Fruit fly (Drosophila melanogaster) whole organism, embryonic: ENCODE results near the gene CG7991.

Experiments
- Adf1 ChIP-seq: fragments of 200-800 bp; sonication (Bioruptor generic); IDR thresholded peaks from 2 replicates; pipeline ENCODE4 v1.3.6; 2022; ENCODE audit warnings: missing biosample characterization, missing genetic modification characterization
- Asciz ChIP-seq: fragments of 200-800 bp; sonication (Bioruptor generic); optimal IDR thresholded peaks from 2 replicates; lab custom pipeline; 2017; ENCODE audit warnings: missing biosample characterization, mild to moderate bottlenecking, missing genetic modification characterization, missing genetic modification reagents
- Atf6 ChIP-seq: fragments of 200-800 bp; sonication (Bioruptor generic); IDR thresholded peaks from 2 replicates; pipeline ENCODE4 v1.3.6; 2022; ENCODE audit warnings: missing biosample characterization, missing genetic modification characterization
- Bgb ChIP-seq: fragments of 200-800 bp; sonication (Bioruptor generic); IDR thresholded peaks from 2 replicates; pipeline ENCODE4 v1.3.6; 2022; ENCODE audit warnings: missing biosample characterization, missing genetic modification characterization; ENCODE audit not compliant: partially characterized antibody
- CG10209 ChIP-seq: fragments of 200-800 bp; sonication (Bioruptor generic); optimal IDR thresholded peaks from 3 replicates; lab custom pipeline; 2017; ENCODE audit warnings: missing biosample characterization, mild to moderate bottlenecking, missing genetic modification characterization, missing genetic modification reagents
- CG12769 ChIP-seq: fragments of 200-800 bp; sonication (Bioruptor generic); optimal IDR thresholded peaks from 2 replicates; lab custom pipeline; 2019; ENCODE audit warnings: missing biosample characterization, mild to moderate bottlenecking, missing genetic modification characterization, moderate library complexity
- CG13296 ChIP-seq: fragments of 200-800 bp; sonication (Bioruptor generic); optimal IDR thresholded peaks from 3 replicates; lab custom pipeline; 2018; ENCODE audit warnings: missing biosample characterization, mild to moderate bottlenecking, missing genetic modification characterization
- CG15514 ChIP-seq: fragments of 200-800 bp; sonication (Bioruptor generic); optimal IDR thresholded peaks from 3 replicates; lab custom pipeline; 2017; ENCODE audit warnings: missing biosample characterization, missing genetic modification characterization, mild to moderate bottlenecking, moderate library complexity, missing genetic modification reagents
- CG15601 ChIP-seq: fragments of 200-800 bp; sonication (Bioruptor generic); optimal IDR thresholded peaks from 3 replicates; lab custom pipeline; 2019; ENCODE audit warnings: missing biosample characterization, mild to moderate bottlenecking, missing genetic modification characterization, moderate library complexity
- CG16815 ChIP-seq: fragments of 200-800 bp; sonication (Bioruptor generic); optimal IDR thresholded peaks from 3 replicates; lab custom pipeline; 2017; ENCODE audit warnings: missing biosample characterization, mild to moderate bottlenecking, missing genetic modification characterization
- CG17361 ChIP-seq: fragments of 200-800 bp; sonication (Bioruptor generic); IDR thresholded peaks from 3 replicates; pipeline ENCODE4 v1.3.6; 2022; ENCODE audit warnings: missing biosample characterization, missing genetic modification characterization
- CG17612 ChIP-seq: fragments of 200-800 bp; sonication (Bioruptor generic); IDR thresholded peaks from 2 replicates; pipeline ENCODE4 v1.3.6; 2022; ENCODE audit warnings: missing biosample characterization, missing genetic modification characterization
- CG17912 ChIP-seq: fragments of 200-800 bp; sonication (Bioruptor generic); optimal IDR thresholded peaks from 2 replicates; lab custom pipeline; 2018; ENCODE audit warnings: missing biosample characterization, mild to moderate bottlenecking, missing genetic modification characterization
- CG18599 ChIP-seq: fragments of 200-800 bp; sonication (Bioruptor generic); optimal IDR thresholded peaks from 3 replicates; lab custom pipeline; 2017; ENCODE audit warnings: missing biosample characterization, missing genetic modification characterization, mild to moderate bottlenecking, moderate library complexity, missing genetic modification reagents
- CG32532 ChIP-seq: fragments of 200-800 bp; sonication (Bioruptor generic); IDR thresholded peaks from 2 replicates; pipeline ENCODE4 v1.3.6; 2022; ENCODE audit warnings: missing biosample characterization, missing genetic modification characterization
- CG4360 ChIP-seq: fragments of 200-800 bp; sonication (Bioruptor generic); IDR thresholded peaks from 2 replicates; pipeline ENCODE4 v1.3.6; 2022; ENCODE audit warnings: missing biosample characterization, missing genetic modification characterization
- CG4820 ChIP-seq: fragments of 200-800 bp; sonication (Bioruptor generic); optimal IDR thresholded peaks from 3 replicates; lab custom pipeline; 2016; ENCODE audit warnings: missing biosample characterization, missing genetic modification characterization
- CG7987 ChIP-seq: fragments of 200-800 bp; sonication (Bioruptor generic); optimal IDR thresholded peaks from 2 replicates; lab custom pipeline; 2018; ENCODE audit warnings: missing biosample characterization, mild to moderate bottlenecking, missing genetic modification characterization, moderate library complexity
- Ets65A ChIP-seq: fragments of 200-800 bp; sonication (Bioruptor generic); peaks from one replicate; lab custom pipeline; 2016; ENCODE audit warnings: missing biosample characterization, missing genetic modification characterization
- Gsc ChIP-seq: fragments of 200-800 bp; sonication (Bioruptor generic); IDR thresholded peaks from 2 replicates; pipeline ENCODE4 v1.3.6; 2022; ENCODE audit warnings: missing biosample characterization, missing genetic modification characterization
- HmgZ ChIP-seq: fragments of 200-800 bp; sonication (Bioruptor generic); optimal IDR thresholded peaks from 2 replicates; lab custom pipeline; 2018; ENCODE audit warnings: missing biosample characterization, mild to moderate bottlenecking, missing genetic modification characterization
- Hmr ChIP-seq: fragments of 200-800 bp; sonication (Bioruptor generic); optimal IDR thresholded peaks from 3 replicates; lab custom pipeline; 2017; ENCODE audit warnings: mild to moderate bottlenecking, missing biosample characterization, missing genetic modification reagents, missing genetic modification characterization
- Neu2 ChIP-seq: fragments of 200-800 bp; sonication (Bioruptor generic); optimal IDR thresholded peaks from 3 replicates; lab custom pipeline; 2016; ENCODE audit warnings: missing biosample characterization, missing genetic modification characterization, borderline replicate concordance
- Nf-YB ChIP-seq: fragments of 200-800 bp; sonication (Bioruptor generic); optimal IDR thresholded peaks from 3 replicates; lab custom pipeline; 2019; ENCODE audit warnings: missing biosample characterization, mild to moderate bottlenecking, missing genetic modification characterization, moderate library complexity
- Nf-YC ChIP-seq: fragments of 200-800 bp; optimal IDR thresholded peaks from 3 replicates; lab custom pipeline; 2019; ENCODE audit warnings: missing biosample characterization, mild to moderate bottlenecking, missing genetic modification characterization, moderate library complexity
- Sin3A ChIP-seq: fragments of >200 bp; optimal IDR thresholded peaks from 2 replicates; lab custom pipeline; 2018
- Trl ChIP-seq, 3 experiments: fragments of >200 bp in 2 of 3; fragments of 200-800 bp in 1 of 3; sonication (Bioruptor generic) in 1 of 3; optimal IDR thresholded peaks; 2 replicates in 1 of 3; 3 replicates in 2 of 3; lab custom pipeline; 2016 to 2017; ENCODE audit warnings: missing biosample characterization in 1 of 3, missing genetic modification characterization in 1 of 3
- amos ChIP-seq: fragments of 200-800 bp; sonication (Bioruptor generic); IDR thresholded peaks from 2 replicates; pipeline ENCODE4 v1.3.6; 2022; ENCODE audit warnings: missing biosample characterization, missing genetic modification characterization; ENCODE audit not compliant: partially characterized antibody
- bowl ChIP-seq: fragments of 200-800 bp; sonication (Bioruptor generic); IDR thresholded peaks from 2 replicates; pipeline ENCODE4 v1.3.6; 2022; ENCODE audit warnings: missing biosample characterization, missing genetic modification characterization
- ci ChIP-seq: fragments of 200-800 bp; sonication (Bioruptor generic); IDR thresholded peaks from 3 replicates; pipeline ENCODE4 v1.3.6; 2022; ENCODE audit warnings: missing biosample characterization, missing genetic modification characterization
- crc ChIP-seq: fragments of 200-800 bp; sonication (Bioruptor generic); optimal IDR thresholded peaks from 2 replicates; lab custom pipeline; 2016; ENCODE audit warnings: missing biosample characterization, missing genetic modification characterization
- dan ChIP-seq: fragments of 200-800 bp; sonication (Bioruptor generic); IDR thresholded peaks from 2 replicates; pipeline ENCODE4 v1.3.6; 2022; ENCODE audit warnings: missing biosample characterization, missing genetic modification characterization
- dysf ChIP-seq: fragments of 200-800 bp; sonication (Bioruptor generic); IDR thresholded peaks from 3 replicates; pipeline ENCODE4 v1.3.6; 2022; ENCODE audit warnings: missing biosample characterization, missing genetic modification characterization
- exex ChIP-seq: fragments of 200-800 bp; sonication (Bioruptor generic); optimal IDR thresholded peaks from 4 replicates; lab custom pipeline; 2018; ENCODE audit warnings: missing biosample characterization, mild to moderate bottlenecking, missing genetic modification characterization, moderate library complexity
- fd102C ChIP-seq: fragments of 200-800 bp; sonication (Bioruptor generic); optimal IDR thresholded peaks from 2 replicates; lab custom pipeline; 2018; ENCODE audit warnings: missing biosample characterization, mild to moderate bottlenecking, missing genetic modification characterization, moderate library complexity
- ftz-f1 ChIP-seq: fragments of 200-800 bp; sonication (Bioruptor generic); optimal IDR thresholded peaks from 2 replicates; lab custom pipeline; 2016; ENCODE audit warnings: missing biosample characterization, missing genetic modification characterization
- grau ChIP-seq: fragments of 200-800 bp; optimal IDR thresholded peaks from 3 replicates; lab custom pipeline; 2019; ENCODE audit warnings: missing biosample characterization, mild to moderate bottlenecking, missing genetic modification characterization, moderate library complexity
- hth ChIP-seq: fragments of >200 bp; optimal IDR thresholded peaks from 2 replicates; lab custom pipeline; 2017; ENCODE audit warnings: inconsistent platforms
- ken ChIP-seq: fragments of 200-800 bp; sonication (Bioruptor generic); IDR thresholded peaks from 3 replicates; pipeline ENCODE4 v1.3.6; 2022; ENCODE audit warnings: missing biosample characterization, missing genetic modification characterization
- mirr ChIP-seq: fragments of 200-800 bp; sonication (Bioruptor generic); optimal IDR thresholded peaks from 3 replicates; lab custom pipeline; 2018; ENCODE audit warnings: missing biosample characterization, mild to moderate bottlenecking, missing genetic modification characterization
- pum ChIP-seq: fragments of 200-800 bp; sonication (Bioruptor generic); optimal IDR thresholded peaks from 2 replicates; lab custom pipeline; 2016; ENCODE audit warnings: missing biosample characterization, missing genetic modification characterization
- ro ChIP-seq: fragments of 200-800 bp; sonication (Bioruptor generic); IDR thresholded peaks from 2 replicates; pipeline ENCODE4 v1.3.6; 2022; ENCODE audit warnings: missing biosample characterization, missing genetic modification characterization
- sim ChIP-seq: fragments of 200-800 bp; sonication (Bioruptor generic); IDR thresholded peaks from 2 replicates; pipeline ENCODE4 v1.3.6; 2022; ENCODE audit warnings: missing biosample characterization, missing genetic modification characterization
- so ChIP-seq: fragments of 200-800 bp; sonication (Bioruptor generic); IDR thresholded peaks from 3 replicates; pipeline ENCODE4 v1.3.6; 2022; ENCODE audit warnings: missing biosample characterization, missing genetic modification characterization
- tll ChIP-seq, 2 experiments: fragments of 200-800 bp in 1 of 2; fragments of >200 bp in 1 of 2; sonication (Bioruptor generic) in 1 of 2; optimal IDR thresholded peaks; 2 replicates each; lab custom pipeline; 2017 to 2019; ENCODE audit warnings: missing biosample characterization in 2 of 2, missing genetic modification characterization in 2 of 2, mild to moderate bottlenecking in 1 of 2, moderate library complexity in 1 of 2
- tna ChIP-seq: fragments of 200-800 bp; sonication (Bioruptor generic); IDR thresholded peaks from 2 replicates; pipeline ENCODE4 v1.3.6; 2022; ENCODE audit warnings: missing biosample characterization, missing genetic modification characterization; ENCODE audit not compliant: partially characterized antibody
- wek ChIP-seq: fragments of 200-800 bp; sonication (Bioruptor generic); optimal IDR thresholded peaks from 3 replicates; lab custom pipeline; 2018; ENCODE audit warnings: missing biosample characterization, mild to moderate bottlenecking, missing genetic modification characterization, moderate library complexity
- wor ChIP-seq: fragments of 200-800 bp; sonication (Bioruptor generic); IDR thresholded peaks from 2 replicates; pipeline ENCODE4 v1.3.6; 2022; ENCODE audit warnings: missing biosample characterization, missing genetic modification characterization

The CG7991 gene

dm6 chr3L:1741655-1742551 is 67.4 kb downstream of the CG7991 start:
- TF ChIP-seq Gsc (GFP tag; lab: Robert Waterston, UW) = no peak
- no peak for TF ChIP-seq CG17912 (GFP tag; lab: Kevin White, UChicago)
- no peak for TF ChIP-seq sim (GFP tag; lab: Robert Waterston, UW)
- TF ChIP-seq CG10209 = no peak
- peak; percentile 12 for TF ChIP-seq CG15514 (GFP tag; lab: Kevin White, UChicago)
- TF ChIP-seq Hmr = peak; percentile 37
- TF ChIP-seq Nf-YB (GFP tag; lab: Kevin White, UChicago) = peak; percentile 6
- peak; percentile 17 for TF ChIP-seq CG12769 (tag; lab: Kevin White, UChicago)
- no peak for TF ChIP-seq ro (GFP tag; lab: Robert Waterston, UW)
- no peak for TF ChIP-seq CG16815 (GFP tag; lab: Kevin White, UChicago)
- TF ChIP-seq CG32532 = no peak
- TF ChIP-seq Bgb (GFP tag; lab: Robert Waterston, UW) = peak; percentile 39; the same call in 1 of the 2 replicates
- no peak for TF ChIP-seq crc
- no peak for TF ChIP-seq CG7987 (GFP tag; lab: Kevin White, UChicago)
- peak; percentile 84 for TF ChIP-seq Neu2
- TF ChIP-seq hth (lab: Kevin White, UChicago) = no peak
- peak; percentile 79 for TF ChIP-seq Ets65A (GFP tag; lab: Kevin White, UChicago)
- TF ChIP-seq tna (GFP tag; lab: Robert Waterston, UW) = peak; percentile 41; the same call in 1 of the 2 replicates
- no peak for TF ChIP-seq CG4820 (GFP tag; lab: Kevin White, UChicago)
- TF ChIP-seq pum (GFP tag; lab: Kevin White, UChicago) = no peak
- peak; percentile 63 for TF ChIP-seq Nf-YC (tag; lab: Kevin White, UChicago)
- TF ChIP-seq exex = peak; percentile 98
- TF ChIP-seq bowl (GFP tag; lab: Robert Waterston, UW) = no peak
- no peak for TF ChIP-seq dan
- no peak for TF ChIP-seq fd102C (GFP tag; lab: Kevin White, UChicago)
- no peak for TF ChIP-seq CG17361 (GFP tag; lab: Robert Waterston, UW)
- peak; percentile 36; the same call in 1 of the 2 replicates for TF ChIP-seq amos (GFP tag; lab: Robert Waterston, UW)
- TF ChIP-seq wor (GFP tag; lab: Robert Waterston, UW) = no peak
- peak; percentile 60 for TF ChIP-seq CG13296 (GFP tag; lab: Kevin White, UChicago)
- no peak; the same call in 1 of the 2 replicates for TF ChIP-seq Atf6 (GFP tag; lab: Robert Waterston, UW)
- TF ChIP-seq so (GFP tag; lab: Robert Waterston, UW) = peak; percentile 39; the same call in 1 of the 3 replicates
- TF ChIP-seq grau (tag; lab: Kevin White, UChicago) = no peak
- 0 out of 3 replicates have a peak, but pooled peaks have one; percentile 19 for TF ChIP-seq ken (GFP tag; lab: Robert Waterston, UW)
- TF ChIP-seq CG17612 (GFP tag; lab: Robert Waterston, UW) = no peak
- no peak for TF ChIP-seq dysf (GFP tag; lab: Robert Waterston, UW)
- peak; percentile 97 for TF ChIP-seq mirr (GFP tag; lab: Kevin White, UChicago)
- TF ChIP-seq HmgZ (tag; lab: Kevin White, UChicago) = peak; percentile 22
- peak; percentile 17 for TF ChIP-seq wek (GFP tag; lab: Kevin White, UChicago)
- peak; percentile 37 for TF ChIP-seq Asciz (GFP tag; lab: Kevin White, UChicago)
- no peak for TF ChIP-seq Sin3A (lab: Kevin White, UChicago)
- no peak for TF ChIP-seq CG4360 (GFP tag; lab: Robert Waterston, UW)
- no peak for TF ChIP-seq ci
- TF ChIP-seq tll (GFP tag; optimal IDR thresholded peaks at IDR 0.05; lab: Kevin White, UChicago) = no peak
- TF ChIP-seq Adf1 (GFP tag; lab: Robert Waterston, UW) = peak; percentile 43; the same call in 1 of the 2 replicates
- TF ChIP-seq CG18599 (GFP tag; lab: Kevin White, UChicago) = no peak
- TF ChIP-seq Trl (optimal IDR thresholded peaks at IDR 0.05; lab: Kevin White, UChicago) = peak in 1 of 2 experiments; percentile 38
- no peak for TF ChIP-seq Trl (GFP tag; optimal IDR thresholded peaks at IDR 0.05; lab: Kevin White, UChicago)
- no peak for TF ChIP-seq CG15601 (tag; lab: Kevin White, UChicago)
- TF ChIP-seq ftz-f1 (GFP tag; lab: Kevin White, UChicago) = peak; percentile 5
